Worm (Caenorhabditis elegans) whole organism, L4 larva: ENCODE measurements around the gene ZC262.13.

ENCODE experiments used
- F10B5.3 ChIP-seq: sonication (generic microtip); optimal IDR thresholded peaks from 2 replicates; lab custom pipeline; 2016; ENCODE audit warnings: mild to moderate bottlenecking, missing genetic modification characterization, missing compliant biosample characterization
- F26F4.8 ChIP-seq: fragments of 200-800 bp; sonication (Bioruptor generic); conservative IDR thresholded peaks from 2 replicates; pipeline ENCODE4 v1.3.6; 2022; ENCODE audit warnings: missing genetic modification characterization, missing compliant biosample characterization
- F49E8.2 ChIP-seq: sonication (generic microtip); optimal IDR thresholded peaks from 2 replicates; lab custom pipeline; 2016; ENCODE audit warnings: missing compliant biosample characterization, mild to moderate bottlenecking, missing genetic modification characterization, borderline replicate concordance
- Y105C5A.15 ChIP-seq: fragments of 200-800 bp; sonication (Bioruptor generic); IDR thresholded peaks from 2 replicates; pipeline ENCODE4 v1.3.6; 2022; ENCODE audit warnings: missing genetic modification characterization, missing compliant biosample characterization
- Y48G9A.11 ChIP-seq: fragments of 200-800 bp; sonication (Bioruptor generic); IDR thresholded peaks from 2 replicates; pipeline ENCODE4 v1.3.6; 2022; ENCODE audit warnings: missing genetic modification reagents, missing genetic modification characterization, missing compliant biosample characterization
- ZK337.2 ChIP-seq: fragments of 200-800 bp; sonication (Bioruptor generic); IDR thresholded peaks from 2 replicates; pipeline ENCODE4 v1.3.6; 2022; ENCODE audit warnings: missing genetic modification reagents, missing genetic modification characterization, missing compliant biosample characterization
- aha-1 ChIP-seq: fragments of 150-350 bp; peaks from one replicate; lab custom pipeline; 2014; ENCODE audit warnings: missing biosample characterization, missing genetic modification characterization
- aly-2 ChIP-seq: sonication (generic microtip); optimal IDR thresholded peaks from 2 replicates; lab custom pipeline; 2018; ENCODE audit warnings: missing biosample characterization, missing genetic modification characterization
- arid-1 ChIP-seq: fragments of 200-800 bp; sonication (Bioruptor generic); conservative IDR thresholded peaks from 2 replicates; pipeline ENCODE4 v1.3.6; 2022; ENCODE audit warnings: missing genetic modification reagents, missing genetic modification characterization, missing compliant biosample characterization
- attf-4 ChIP-seq: sonication (generic microtip); optimal IDR thresholded peaks from 3 replicates; lab custom pipeline; 2017; ENCODE audit warnings: missing biosample characterization, missing genetic modification characterization
- ceh-20 ChIP-seq: fragments of 200-800 bp; sonication (Bioruptor generic); IDR thresholded peaks from 2 replicates; pipeline ENCODE4 v1.3.6; 2022; ENCODE audit warnings: missing genetic modification reagents, missing genetic modification characterization, missing compliant biosample characterization
- ceh-44 ChIP-seq: fragments of 200-800 bp; sonication (Bioruptor generic); IDR thresholded peaks from 2 replicates; pipeline ENCODE4 v1.3.6; 2022; ENCODE audit warnings: missing genetic modification reagents, missing genetic modification characterization, missing compliant biosample characterization
- ces-1 ChIP-seq: fragments of 150-350 bp; sonication (generic microtip); optimal IDR thresholded peaks from 4 replicates; lab custom pipeline; 2014; ENCODE audit warnings: missing biosample characterization, missing genetic modification reagents, missing genetic modification characterization
- daf-12 ChIP-seq: fragments of 150-350 bp; optimal IDR thresholded peaks from 2 replicates; lab custom pipeline; 2014; ENCODE audit warnings: missing biosample characterization, missing genetic modification reagents, missing genetic modification characterization
- daf-16 ChIP-seq, 3 experiments: sonication (generic microtip); optimal IDR thresholded peaks; 2 replicates each; lab custom pipeline; 2016 to 2017; ENCODE audit warnings: missing genetic modification characterization in 3 of 3, missing genetic modification reagents in 3 of 3, mild to moderate bottlenecking in 2 of 3, missing compliant biosample characterization in 2 of 3, missing biosample characterization in 1 of 3, moderate library complexity in 1 of 3
- daf-8 ChIP-seq: fragments of 200-800 bp; sonication (Bioruptor generic); IDR thresholded peaks from 2 replicates; pipeline ENCODE4 v1.3.6; 2022; ENCODE audit warnings: missing genetic modification characterization, missing compliant biosample characterization
- dmd-6 ChIP-seq: fragments of 200-800 bp; sonication (Bioruptor generic); IDR thresholded peaks from 2 replicates; pipeline ENCODE4 v1.3.6; 2022; ENCODE audit warnings: missing genetic modification reagents, missing genetic modification characterization, missing compliant biosample characterization
- dmd-8 ChIP-seq: fragments of 200-800 bp; sonication (Bioruptor generic); IDR thresholded peaks from 2 replicates; pipeline ENCODE4 v1.3.6; 2022; ENCODE audit warnings: missing genetic modification characterization, missing compliant biosample characterization
- duxl-1 ChIP-seq: sonication (generic microtip); optimal IDR thresholded peaks from 2 replicates; lab custom pipeline; 2016; ENCODE audit warnings: mild to moderate bottlenecking, missing genetic modification characterization, moderate library complexity, missing compliant biosample characterization; ENCODE audit not compliant: poor library complexity
- dve-1 ChIP-seq: sonication (generic microtip); optimal IDR thresholded peaks from 2 replicates; lab custom pipeline; 2017; ENCODE audit warnings: antibody characterized with exemption, mild to moderate bottlenecking, missing genetic modification characterization, missing compliant biosample characterization; ENCODE audit not compliant: insufficient read depth
- egl-27 ChIP-seq: sonication (generic microtip); optimal IDR thresholded peaks from 3 replicates; lab custom pipeline; 2017; ENCODE audit warnings: missing biosample characterization, missing genetic modification reagents, missing genetic modification characterization
- fos-1 ChIP-seq: fragments of 150-350 bp; optimal IDR thresholded peaks from 2 replicates; lab custom pipeline; 2014; ENCODE audit warnings: missing biosample characterization, missing genetic modification characterization
- gei-8 ChIP-seq: fragments of 200-800 bp; sonication (Bioruptor generic); optimal IDR thresholded peaks from 2 replicates; lab custom pipeline; 2018; ENCODE audit warnings: mild to moderate bottlenecking, missing genetic modification characterization, missing compliant biosample characterization
- hlh-30 ChIP-seq: sonication (generic microtip); optimal IDR thresholded peaks from 2 replicates; lab custom pipeline; 2017; ENCODE audit warnings: antibody characterized with exemption, mild to moderate bottlenecking, missing genetic modification characterization, missing compliant biosample characterization; ENCODE audit not compliant: insufficient read depth
- hmg-1.1 ChIP-seq: fragments of 200-800 bp; sonication (Bioruptor generic); IDR thresholded peaks from 2 replicates; pipeline ENCODE4 v1.3.6; 2022; ENCODE audit warnings: missing genetic modification reagents, missing genetic modification characterization, missing compliant biosample characterization
- lin-13 ChIP-seq: fragments of 150-350 bp; optimal IDR thresholded peaks from 2 replicates; lab custom pipeline; 2014; ENCODE audit warnings: missing biosample characterization, missing genetic modification reagents, missing genetic modification characterization
- lin-15B ChIP-seq: fragments of 150-350 bp; sonication (generic microtip); optimal IDR thresholded peaks from 3 replicates; lab custom pipeline; 2014; ENCODE audit warnings: missing biosample characterization, missing genetic modification characterization
- lin-39 ChIP-seq: fragments of 150-350 bp; optimal IDR thresholded peaks from 2 replicates; lab custom pipeline; 2014; ENCODE audit warnings: missing biosample characterization, missing genetic modification reagents, missing genetic modification characterization
- madf-9 ChIP-seq: fragments of 200-800 bp; sonication (Bioruptor generic); conservative IDR thresholded peaks from 2 replicates; pipeline ENCODE4 v1.3.6; 2022; ENCODE audit warnings: missing genetic modification reagents, missing genetic modification characterization, missing compliant biosample characterization
- mdt-29 ChIP-seq: fragments of 200-800 bp; sonication (Bioruptor generic); IDR thresholded peaks from 2 replicates; pipeline ENCODE4 v1.3.6; 2022; ENCODE audit warnings: missing genetic modification reagents, missing genetic modification characterization, missing compliant biosample characterization
- mep-1 ChIP-seq: fragments of 150-350 bp; sonication (generic microtip); optimal IDR thresholded peaks from 3 replicates; lab custom pipeline; 2014; ENCODE audit warnings: missing biosample characterization, missing genetic modification characterization
- mes-2 ChIP-seq: sonication (generic microtip); optimal IDR thresholded peaks from 2 replicates; lab custom pipeline; 2016; ENCODE audit warnings: missing genotype, mild to moderate bottlenecking, missing genetic modification characterization, missing compliant biosample characterization; ENCODE audit not compliant: poor library complexity, severe bottlenecking
- nhr-102 ChIP-seq: sonication (generic microtip); optimal IDR thresholded peaks from 2 replicates; lab custom pipeline; 2016; ENCODE audit warnings: mild to moderate bottlenecking, missing genetic modification characterization, moderate library complexity, missing compliant biosample characterization
- nhr-111 ChIP-seq: fragments of 200-800 bp; sonication (Bioruptor generic); optimal IDR thresholded peaks from 2 replicates; lab custom pipeline; 2018; ENCODE audit warnings: mild to moderate bottlenecking, missing genetic modification characterization, missing compliant biosample characterization
- nhr-25 ChIP-seq: sonication (generic microtip); optimal IDR thresholded peaks from 2 replicates; lab custom pipeline; 2017; ENCODE audit warnings: missing genetic modification characterization, mild to moderate bottlenecking, missing compliant biosample characterization, antibody characterized with exemption, moderate library complexity, borderline replicate concordance; ENCODE audit not compliant: insufficient read depth
- nhr-28 ChIP-seq: fragments of 150-350 bp; optimal IDR thresholded peaks from 2 replicates; lab custom pipeline; 2014; ENCODE audit warnings: missing biosample characterization, missing genetic modification characterization
- nhr-6 ChIP-seq: fragments of 150-350 bp; optimal IDR thresholded peaks from 2 replicates; lab custom pipeline; 2014; ENCODE audit warnings: missing biosample characterization, missing genetic modification characterization
- pha-4 ChIP-seq, 2 experiments: fragments of 150-350 bp in 1 of 2; fragments of 200-800 bp in 1 of 2; sonication (Bioruptor generic) in 1 of 2; IDR thresholded peaks in 1 of 2; optimal IDR thresholded peaks in 1 of 2; 2 replicates each; pipeline versions ENCODE4 v1.3.6 to Lab custom; 2014 to 2022; ENCODE audit warnings: missing genetic modification characterization in 2 of 2, missing genetic modification reagents in 2 of 2, missing biosample characterization in 1 of 2, missing compliant biosample characterization in 1 of 2
- php-3 ChIP-seq: fragments of 200-800 bp; sonication (Bioruptor generic); IDR thresholded peaks from 2 replicates; pipeline ENCODE4 v1.3.6; 2022; ENCODE audit warnings: missing genetic modification reagents, missing genetic modification characterization, missing compliant biosample characterization
- skn-1 ChIP-seq: fragments of 150-350 bp; optimal IDR thresholded peaks from 2 replicates; lab custom pipeline; 2014; ENCODE audit warnings: missing biosample characterization, missing genetic modification characterization
- snpc-1.2 ChIP-seq: fragments of 200-800 bp; sonication (Bioruptor generic); IDR thresholded peaks from 2 replicates; pipeline ENCODE4 v1.3.6; 2022; ENCODE audit warnings: missing genetic modification reagents, missing genetic modification characterization, missing compliant biosample characterization
- snpc-4 ChIP-seq: fragments of 150-350 bp; optimal IDR thresholded peaks from 2 replicates; lab custom pipeline; 2014; ENCODE audit warnings: missing biosample characterization, missing genetic modification characterization
- spr-1 ChIP-seq: sonication (generic microtip); optimal IDR thresholded peaks from 2 replicates; lab custom pipeline; 2016; ENCODE audit warnings: mild to moderate bottlenecking, missing genetic modification characterization, missing compliant biosample characterization
- spr-3 ChIP-seq: fragments of 200-800 bp; sonication (Bioruptor generic); optimal IDR thresholded peaks from 2 replicates; lab custom pipeline; 2018; ENCODE audit warnings: mild to moderate bottlenecking, missing genetic modification characterization, missing compliant biosample characterization
- tra-1 ChIP-seq: fragments of 200-800 bp; sonication (Bioruptor generic); IDR thresholded peaks from 2 replicates; pipeline ENCODE4 v1.3.6; 2022; ENCODE audit warnings: missing genetic modification reagents, missing genetic modification characterization, missing compliant biosample characterization
- unc-130 ChIP-seq: sonication (generic microtip); optimal IDR thresholded peaks from 2 replicates; lab custom pipeline; 2016; ENCODE audit warnings: missing genetic modification reagents, missing genetic modification characterization, missing compliant biosample characterization
- unc-62 ChIP-seq, 3 experiments: fragments of 150-350 bp in 1 of 3; sonication (generic microtip); optimal IDR thresholded peaks in 2 of 3; peaks in 1 of 3; 1 replicate in 1 of 3; 2 replicates in 2 of 3; lab custom pipeline; 2014 to 2017; ENCODE audit warnings: missing biosample characterization in 3 of 3, missing genetic modification characterization in 3 of 3, missing genetic modification reagents in 3 of 3, missing genotype in 1 of 3
- zag-1 ChIP-seq: fragments of 150-350 bp; optimal IDR thresholded peaks from 2 replicates; lab custom pipeline; 2014; ENCODE audit warnings: missing biosample characterization, missing genetic modification characterization
- zip-2 ChIP-seq: fragments of 150-350 bp; optimal IDR thresholded peaks from 2 replicates; lab custom pipeline; 2014; ENCODE audit warnings: missing biosample characterization, missing genetic modification characterization

Gene ZC262.13

ce11 chrIII:8307356-8307755, 18.7 kb upstream of the ZC262.13 start, which contains the start of the genes F10E9.7 and F10E9.5 (continued):
- TF ChIP-seq unc-62 (GFP tag; optimal IDR thresholded peaks at IDR 0.05 in 1 of 2; lab: Kevin White, UChicago) (no peak), unc-62 (tag; optimal IDR thresholded peaks at IDR 0.05; lab: Kevin White, UChicago) (no peak), dmd-6 (GFP tag; lab: Robert Waterston, UW) (peak; percentile 83), aly-2 (tag; lab: Kevin White, UChicago) (no peak), daf-16 (GFP tag; optimal IDR thresholded peaks at IDR 0.05; lab: Kevin White, UChicago) (peak in 1 of 2 experiments; percentile 27), daf-16 (tag; optimal IDR thresholded peaks at IDR 0.05; lab: Kevin White, UChicago) (peak; percentile 56), tra-1 (GFP tag; lab: Robert Waterston, UW) (no peak; the same call in 1 of the 2 replicates), zip-2 (tag; lab: Kevin White, UChicago) (no peak), lin-15B (peak; percentile 45), F49E8.2 (tag; lab: Kevin White, UChicago) (peak; percentile 16), nhr-28 (tag; lab: Kevin White, UChicago) (peak; percentile 34), zag-1 (no peak), F10B5.3 (tag; lab: Kevin White, UChicago) (no peak), aha-1 (no peak), snpc-4 (no peak), mep-1 (tag; lab: Kevin White, UChicago) (peak; percentile 87), dmd-8 (GFP tag; lab: Robert Waterston, UW) (no peak), ceh-20 (0 out of 2 replicates have a peak, but pooled peaks have one; percentile 28), nhr-111 (no peak), ceh-44 (GFP tag; lab: Robert Waterston, UW) (peak; percentile 86), mdt-29 (0 out of 2 replicates have a peak, but pooled peaks have one; percentile 45), unc-130 (GFP tag; lab: Kevin White, UChicago) (peak; percentile 96), php-3 (GFP tag; lab: Robert Waterston, UW) (no peak), lin-13 (GFP tag; lab: Kevin White, UChicago) (peak; percentile 27), Y48G9A.11 (peak; percentile 99), Y105C5A.15 (GFP tag; lab: Robert Waterston, UW) (no peak), lin-39 (no peak), gei-8 (no peak), snpc-1.2 (GFP tag; lab: Robert Waterston, UW) (no peak), attf-4 (tag; lab: Kevin White, UChicago) (no peak), ZK337.2 (GFP tag; lab: Robert Waterston, UW) (peak; percentile 97), fos-1 (tag; lab: Kevin White, UChicago) (no peak), mes-2 (tag; lab: Kevin White, UChicago) (peak; percentile 100), nhr-102 (tag; lab: Kevin White, UChicago) (peak; percentile 54), egl-27 (tag; lab: Kevin White, UChicago) (no peak), skn-1 (tag; lab: Kevin White, UChicago) (no peak), dve-1 (peak; percentile 86), arid-1 (GFP tag; lab: Robert Waterston, UW) (peak; percentile 60; the same call in 1 of the 2 replicates), spr-3 (GFP tag; lab: Kevin White, UChicago) (no peak), duxl-1 (peak; percentile 88), F26F4.8 (GFP tag; lab: Robert Waterston, UW) (no peak), madf-9 (peak; percentile 61; the same call in 1 of the 2 replicates), hmg-1.1 (GFP tag; lab: Robert Waterston, UW) (peak; percentile 54; the same call in 1 of the 2 replicates), nhr-25 (tag; lab: Kevin White, UChicago) (no peak), daf-8 (GFP tag; lab: Robert Waterston, UW) (no peak), daf-12 (tag; lab: Kevin White, UChicago) (no peak), nhr-6 (peak; percentile 45), ces-1 (GFP tag; lab: Kevin White, UChicago) (no peak), hlh-30 (tag; lab: Kevin White, UChicago) (peak; percentile 63), spr-1 (tag; lab: Kevin White, UChicago) (peak; percentile 32), pha-4 (GFP tag; IDR thresholded peaks at IDR 0.05; lab: Robert Waterston, UW) (peak; percentile 76), pha-4 (tag; optimal IDR thresholded peaks at IDR 0.05; lab: Kevin White, UChicago) (peak; percentile 69)
